Fruit fly (Drosophila melanogaster) whole organism, embryonic: Measurements from ENCODE around the gene CG15514.

Experiments
- ATbp ChIP-seq: fragments of 200-800 bp; sonication (Bioruptor generic); optimal IDR thresholded peaks from 2 replicates; lab custom pipeline; 2017; ENCODE audit warnings: missing biosample characterization, mild to moderate bottlenecking, missing genetic modification characterization, missing genetic modification reagents
- Aef1 ChIP-seq: fragments of 200-800 bp; sonication (Bioruptor generic); IDR thresholded peaks from 3 replicates; pipeline ENCODE4 v1.3.6; 2022; ENCODE audit warnings: missing biosample characterization, missing genetic modification characterization
- Asciz ChIP-seq: fragments of 200-800 bp; sonication (Bioruptor generic); optimal IDR thresholded peaks from 2 replicates; lab custom pipeline; 2017; ENCODE audit warnings: missing biosample characterization, mild to moderate bottlenecking, missing genetic modification characterization, missing genetic modification reagents
- BtbVII ChIP-seq: fragments of 200-800 bp; sonication (Bioruptor generic); optimal IDR thresholded peaks from 3 replicates; lab custom pipeline; 2017; ENCODE audit warnings: missing biosample characterization, mild to moderate bottlenecking, missing genetic modification characterization
- CG10565 ChIP-seq: fragments of 200-800 bp; sonication (Bioruptor generic); optimal IDR thresholded peaks from 3 replicates; lab custom pipeline; 2016; ENCODE audit warnings: missing biosample characterization, mild to moderate bottlenecking, missing genetic modification characterization
- CG10979 ChIP-seq: fragments of 200-800 bp; sonication (Bioruptor generic); optimal IDR thresholded peaks from 2 replicates; lab custom pipeline; 2018; ENCODE audit warnings: missing biosample characterization, mild to moderate bottlenecking, missing genetic modification characterization, moderate library complexity
- CG11398 ChIP-seq: fragments of 200-800 bp; sonication (Bioruptor generic); optimal IDR thresholded peaks from 2 replicates; lab custom pipeline; 2016; ENCODE audit warnings: missing biosample characterization, missing genetic modification characterization
- CG11560 ChIP-seq: fragments of 200-800 bp; sonication (Bioruptor generic); IDR thresholded peaks from 3 replicates; pipeline ENCODE4 v1.3.6; 2022; ENCODE audit warnings: missing biosample characterization, missing genetic modification characterization
- CG13123 ChIP-seq: fragments of 200-800 bp; sonication (Bioruptor generic); optimal IDR thresholded peaks from 2 replicates; lab custom pipeline; 2016; ENCODE audit warnings: missing biosample characterization, missing genetic modification characterization
- CG13287 ChIP-seq: fragments of 200-800 bp; sonication (Bioruptor generic); IDR thresholded peaks from 2 replicates; pipeline ENCODE4 v1.3.6; 2022; ENCODE audit warnings: missing biosample characterization, missing genetic modification characterization; ENCODE audit not compliant: partially characterized antibody
- CG14667 ChIP-seq: fragments of 200-800 bp; sonication (Bioruptor generic); IDR thresholded peaks from 2 replicates; pipeline ENCODE4 v1.3.6; 2022; ENCODE audit warnings: missing biosample characterization, missing genetic modification characterization
- CG15269 ChIP-seq: fragments of 200-800 bp; sonication (Bioruptor generic); optimal IDR thresholded peaks from 2 replicates; lab custom pipeline; 2018; ENCODE audit warnings: missing biosample characterization, mild to moderate bottlenecking, missing genetic modification characterization, moderate library complexity
- CG1529 ChIP-seq: fragments of 200-800 bp; sonication (Bioruptor generic); optimal IDR thresholded peaks from 3 replicates; lab custom pipeline; 2018; ENCODE audit warnings: missing biosample characterization, missing genetic modification characterization
- CG16813 ChIP-seq: fragments of 200-800 bp; sonication (Bioruptor generic); IDR thresholded peaks from 3 replicates; pipeline ENCODE4 v1.3.6; 2022; ENCODE audit warnings: missing biosample characterization, missing genetic modification characterization; ENCODE audit not compliant: partially characterized antibody
- CG17829 ChIP-seq: fragments of 200-800 bp; optimal IDR thresholded peaks from 2 replicates; lab custom pipeline; 2019; ENCODE audit warnings: missing biosample characterization, mild to moderate bottlenecking, missing genetic modification characterization, moderate library complexity
- CG17912 ChIP-seq: fragments of 200-800 bp; sonication (Bioruptor generic); optimal IDR thresholded peaks from 2 replicates; lab custom pipeline; 2018; ENCODE audit warnings: missing biosample characterization, mild to moderate bottlenecking, missing genetic modification characterization
- CG2678 ChIP-seq: fragments of 200-800 bp; sonication (Bioruptor generic); optimal IDR thresholded peaks from 3 replicates; lab custom pipeline; 2019; ENCODE audit warnings: missing biosample characterization, mild to moderate bottlenecking, missing genetic modification characterization, moderate library complexity
- CG7556 ChIP-seq: fragments of 200-800 bp; sonication (Bioruptor generic); optimal IDR thresholded peaks from 2 replicates; lab custom pipeline; 2017; ENCODE audit warnings: missing biosample characterization, mild to moderate bottlenecking, missing genetic modification characterization
- CG8089 ChIP-seq: fragments of 200-800 bp; sonication (Bioruptor generic); optimal IDR thresholded peaks from 3 replicates; lab custom pipeline; 2016; ENCODE audit warnings: missing biosample characterization, missing genetic modification characterization
- CG8290 ChIP-seq, 3 experiments: fragments of 200-800 bp; sonication (Bioruptor generic); optimal IDR thresholded peaks; 2 replicates each; lab custom pipeline; 2016 to 2019; ENCODE audit warnings: missing biosample characterization in 3 of 3, missing genetic modification characterization in 3 of 3, mild to moderate bottlenecking in 2 of 3, moderate library complexity in 1 of 3
- Dek ChIP-seq: fragments of 200-800 bp; sonication (Bioruptor generic); optimal IDR thresholded peaks from 3 replicates; lab custom pipeline; 2019; ENCODE audit warnings: missing biosample characterization, mild to moderate bottlenecking, missing genetic modification characterization, moderate library complexity
- Dref ChIP-seq: fragments of 200-800 bp; sonication (Bioruptor generic); IDR thresholded peaks from 2 replicates; pipeline ENCODE4 v1.3.6; 2022; ENCODE audit warnings: missing biosample characterization, missing genetic modification characterization
- E2f1 ChIP-seq: fragments of 200-800 bp; sonication (Bioruptor generic); IDR thresholded peaks from 2 replicates; pipeline ENCODE4 v1.3.6; 2022; ENCODE audit warnings: missing biosample characterization, missing genetic modification characterization
- Eip74EF ChIP-seq, 2 experiments: fragments of 200-800 bp in 1 of 2; fragments of >200 bp in 1 of 2; sonication (Bioruptor generic) in 1 of 2; optimal IDR thresholded peaks; 2 replicates each; lab custom pipeline; 2017 to 2019; ENCODE audit warnings: missing biosample characterization in 2 of 2, missing genetic modification characterization in 2 of 2, mild to moderate bottlenecking in 1 of 2, moderate library complexity in 1 of 2
- GATAe ChIP-seq: fragments of 200-800 bp; sonication (Bioruptor generic); conservative IDR thresholded peaks from 2 replicates; pipeline ENCODE4 v1.3.6; 2022; ENCODE audit warnings: missing biosample characterization, missing genetic modification characterization
- Gsc ChIP-seq: fragments of 200-800 bp; sonication (Bioruptor generic); IDR thresholded peaks from 2 replicates; pipeline ENCODE4 v1.3.6; 2022; ENCODE audit warnings: missing biosample characterization, missing genetic modification characterization
- Gug ChIP-seq: fragments of 200-800 bp; sonication (Bioruptor generic); IDR thresholded peaks from 4 replicates; pipeline ENCODE4 v1.3.6; 2022; ENCODE audit warnings: missing biosample characterization, missing genetic modification characterization
- H15 ChIP-seq: fragments of 200-800 bp; sonication (Bioruptor generic); IDR thresholded peaks from 3 replicates; pipeline ENCODE4 v1.3.6; 2022; ENCODE audit warnings: missing biosample characterization, missing genetic modification characterization
- Hey ChIP-seq: fragments of 200-800 bp; sonication (Bioruptor generic); optimal IDR thresholded peaks from 3 replicates; lab custom pipeline; 2018; ENCODE audit warnings: missing biosample characterization, mild to moderate bottlenecking, missing genetic modification characterization
- Mad ChIP-seq: fragments of 200-800 bp; sonication (Bioruptor generic); optimal IDR thresholded peaks from 2 replicates; lab custom pipeline; 2016; ENCODE audit warnings: missing biosample characterization, missing genetic modification characterization
- Max ChIP-seq: fragments of 200-800 bp; sonication (Bioruptor generic); optimal IDR thresholded peaks from 2 replicates; lab custom pipeline; 2016; ENCODE audit warnings: missing biosample characterization, mild to moderate bottlenecking, missing genetic modification characterization
- NK7.1 ChIP-seq: fragments of 200-800 bp; sonication (Bioruptor generic); optimal IDR thresholded peaks from 3 replicates; lab custom pipeline; 2016; ENCODE audit warnings: missing biosample characterization, missing genetic modification characterization
- Opbp ChIP-seq: fragments of 200-800 bp; sonication (Bioruptor generic); IDR thresholded peaks from 3 replicates; pipeline ENCODE4 v1.3.6; 2022; ENCODE audit warnings: missing biosample characterization, missing genetic modification characterization; ENCODE audit not compliant: partially characterized antibody
- Six4 ChIP-seq: fragments of 200-800 bp; sonication (Bioruptor generic); optimal IDR thresholded peaks from 2 replicates; lab custom pipeline; 2016; ENCODE audit warnings: missing biosample characterization, missing genetic modification characterization
- Trl ChIP-seq, 3 experiments: fragments of >200 bp in 2 of 3; fragments of 200-800 bp in 1 of 3; sonication (Bioruptor generic) in 1 of 3; optimal IDR thresholded peaks; 2 replicates in 1 of 3; 3 replicates in 2 of 3; lab custom pipeline; 2016 to 2017; ENCODE audit warnings: missing biosample characterization in 1 of 3, missing genetic modification characterization in 1 of 3
- bigmax ChIP-seq: fragments of 200-800 bp; sonication (Bioruptor generic); optimal IDR thresholded peaks from 2 replicates; lab custom pipeline; 2018; ENCODE audit warnings: missing biosample characterization, mild to moderate bottlenecking, missing genetic modification characterization
- croc ChIP-seq: fragments of 200-800 bp; sonication (Bioruptor generic); conservative IDR thresholded peaks from 3 replicates; pipeline ENCODE4 v1.3.6; 2022; ENCODE audit warnings: missing biosample characterization, missing genetic modification characterization
- dpn ChIP-seq, 2 experiments: fragments of 200-800 bp; sonication (Bioruptor generic); optimal IDR thresholded peaks; 3 replicates each; lab custom pipeline; 2016; ENCODE audit warnings: missing biosample characterization in 2 of 2, missing genetic modification characterization in 2 of 2
- exex ChIP-seq: fragments of 200-800 bp; sonication (Bioruptor generic); optimal IDR thresholded peaks from 4 replicates; lab custom pipeline; 2018; ENCODE audit warnings: missing biosample characterization, mild to moderate bottlenecking, missing genetic modification characterization, moderate library complexity
- fd102C ChIP-seq: fragments of 200-800 bp; sonication (Bioruptor generic); optimal IDR thresholded peaks from 2 replicates; lab custom pipeline; 2018; ENCODE audit warnings: missing biosample characterization, mild to moderate bottlenecking, missing genetic modification characterization, moderate library complexity
- fu2 ChIP-seq: fragments of 200-800 bp; sonication (Bioruptor generic); optimal IDR thresholded peaks from 2 replicates; lab custom pipeline; 2016; ENCODE audit warnings: missing biosample characterization, missing genetic modification characterization
- gt ChIP-seq: fragments of 200-800 bp; sonication (Bioruptor generic); IDR thresholded peaks from 2 replicates; pipeline ENCODE4 v1.3.6; 2022; ENCODE audit warnings: missing biosample characterization, missing genetic modification characterization
- lab ChIP-seq: fragments of 200-800 bp; sonication (Bioruptor generic); optimal IDR thresholded peaks from 3 replicates; lab custom pipeline; 2017; ENCODE audit warnings: missing biosample characterization, missing genetic modification characterization, mild to moderate bottlenecking, moderate library complexity, missing genetic modification reagents
- p53 ChIP-seq: fragments of 200-800 bp; sonication (Bioruptor generic); optimal IDR thresholded peaks from 2 replicates; lab custom pipeline; 2016; ENCODE audit warnings: missing biosample characterization, missing genetic modification characterization
- pan ChIP-seq, 4 experiments: fragments of >200 bp in 3 of 4; fragments of 200-800 bp in 1 of 4; sonication (Bioruptor generic) in 1 of 4; optimal IDR thresholded peaks in 3 of 4; IDR thresholded peaks in 1 of 4; 2 replicates each; pipeline versions ENCODE4 v1.3.6 to Lab custom; 2017 to 2022; ENCODE audit warnings: missing biosample characterization in 2 of 4, missing genetic modification characterization in 2 of 4, mixed read lengths in 1 of 4
- pho ChIP-seq: fragments of 200-800 bp; sonication (Bioruptor generic); optimal IDR thresholded peaks from 2 replicates; lab custom pipeline; 2016; ENCODE audit warnings: missing biosample characterization, missing genetic modification characterization
- pros ChIP-seq: fragments of 200-800 bp; sonication (Bioruptor generic); optimal IDR thresholded peaks from 3 replicates; lab custom pipeline; 2019; ENCODE audit warnings: missing biosample characterization, mild to moderate bottlenecking, missing genetic modification characterization, moderate library complexity
- scrt ChIP-seq: fragments of 200-800 bp; sonication (Bioruptor generic); optimal IDR thresholded peaks from 2 replicates; lab custom pipeline; 2018; ENCODE audit warnings: missing biosample characterization, mild to moderate bottlenecking, missing genetic modification characterization, moderate library complexity
- sob ChIP-seq: fragments of 200-800 bp; sonication (Bioruptor generic); IDR thresholded peaks from 2 replicates; pipeline ENCODE4 v1.3.6; 2022; ENCODE audit warnings: missing biosample characterization, missing genetic modification characterization

The CG15514 gene

DNA sequence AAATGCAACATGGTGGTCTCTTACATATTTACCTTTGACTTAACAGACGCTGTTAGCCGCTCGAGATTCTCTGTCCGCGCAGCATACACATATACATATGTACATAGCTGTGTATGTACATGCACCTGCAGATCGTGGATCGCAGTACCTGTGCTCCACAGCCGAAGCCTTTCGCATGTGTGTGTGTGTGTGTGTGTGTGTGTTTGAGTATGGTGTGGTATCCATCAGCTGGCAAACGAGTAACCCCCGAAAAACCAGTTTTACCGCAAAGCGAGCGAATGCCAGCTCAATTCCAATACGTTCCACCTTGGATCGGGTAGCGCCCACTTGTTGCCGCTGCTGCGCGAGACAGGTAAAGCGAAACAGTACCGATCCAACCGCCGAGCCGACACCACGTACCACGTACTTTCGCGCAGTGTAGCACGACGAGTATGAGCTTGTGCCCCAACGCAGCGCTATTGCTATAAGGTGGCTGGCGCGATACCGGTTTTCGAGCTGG, 20.0 kb downstream of the CG15514 start, which contains the start of gene Cad99C (continued):
- TF ChIP-seq CG13287, result peak; percentile 21; the same call in 1 of the 2 replicates
- TF ChIP-seq CG16813 (GFP tag; lab: Robert Waterston, UW), result no peak
- TF ChIP-seq Gsc (GFP tag; lab: Robert Waterston, UW), result no peak
- no peak for TF ChIP-seq scrt (GFP tag; lab: Kevin White, UChicago)
- no peak for TF ChIP-seq pho
- no peak for TF ChIP-seq fd102C (GFP tag; lab: Kevin White, UChicago)
- no peak for TF ChIP-seq bigmax
- TF ChIP-seq pros (GFP tag; lab: Kevin White, UChicago), result peak; percentile 62
- TF ChIP-seq BtbVII, result no peak
- TF ChIP-seq Mad (GFP tag; lab: Kevin White, UChicago), result no peak
- no peak for TF ChIP-seq gt (GFP tag; lab: Robert Waterston, UW)
- no peak for TF ChIP-seq Asciz (GFP tag; lab: Kevin White, UChicago)
- TF ChIP-seq exex (tag; lab: Kevin White, UChicago), result no peak
- TF ChIP-seq croc, result no peak
- TF ChIP-seq dpn (GFP tag; optimal IDR thresholded peaks at IDR 0.05; lab: Kevin White, UChicago), result no peak
- no peak for TF ChIP-seq CG7556 (GFP tag; lab: Kevin White, UChicago)
- TF ChIP-seq pan (optimal IDR thresholded peaks at IDR 0.05; lab: Kevin White, UChicago), result no peak
- peak in 1 of 2 experiments; percentile 32 for TF ChIP-seq pan (GFP tag; optimal IDR thresholded peaks at IDR 0.05 in 1 of 2, IDR thresholded peaks at IDR 0.05 in 1 of 2)
- TF ChIP-seq CG8290 (GFP tag; optimal IDR thresholded peaks at IDR 0.05; lab: Kevin White, UChicago), result no peak
- TF ChIP-seq CG8290 (tag; optimal IDR thresholded peaks at IDR 0.05; lab: Kevin White, UChicago), result no peak
- TF ChIP-seq CG1529 (GFP tag; lab: Kevin White, UChicago), result no peak
- TF ChIP-seq Aef1, result no peak
- TF ChIP-seq CG10979 (tag; lab: Kevin White, UChicago), result no peak
- no peak for TF ChIP-seq NK7.1 (GFP tag; lab: Kevin White, UChicago)
- TF ChIP-seq CG2678 (tag; lab: Kevin White, UChicago), result no peak
- no peak for TF ChIP-seq Dek (tag; lab: Kevin White, UChicago)
- no peak for TF ChIP-seq CG8089 (GFP tag; lab: Kevin White, UChicago)
- TF ChIP-seq Trl (optimal IDR thresholded peaks at IDR 0.05; lab: Kevin White, UChicago), result no peak
- TF ChIP-seq Trl (GFP tag; optimal IDR thresholded peaks at IDR 0.05; lab: Kevin White, UChicago), result peak; percentile 28
- no peak for TF ChIP-seq E2f1 (GFP tag; lab: Robert Waterston, UW)
- no peak for TF ChIP-seq Max (GFP tag; lab: Kevin White, UChicago)
- TF ChIP-seq CG10565 (GFP tag; lab: Kevin White, UChicago), result no peak
- no peak for TF ChIP-seq Six4
- TF ChIP-seq CG11398, result no peak
- no peak for TF ChIP-seq ATbp (GFP tag; lab: Kevin White, UChicago)
- TF ChIP-seq H15 (GFP tag; lab: Robert Waterston, UW), result no peak
- TF ChIP-seq Eip74EF (GFP tag; optimal IDR thresholded peaks at IDR 0.05; lab: Kevin White, UChicago), result no peak
- peak; percentile 60 for TF ChIP-seq p53 (GFP tag; lab: Kevin White, UChicago)
- TF ChIP-seq Hey (tag; lab: Kevin White, UChicago), result no peak
- no peak for TF ChIP-seq CG15269 (tag; lab: Kevin White, UChicago)
- no peak for TF ChIP-seq CG17912
- TF ChIP-seq GATAe (GFP tag; lab: Robert Waterston, UW), result no peak
- no peak for TF ChIP-seq CG11560 (tag; lab: Robert Waterston, UW)
- no peak for TF ChIP-seq fu2 (GFP tag; lab: Kevin White, UChicago)
- no peak for TF ChIP-seq CG13123
- TF ChIP-seq CG17829 (tag; lab: Kevin White, UChicago), result peak; percentile 14
- TF ChIP-seq Opbp, result peak; percentile 57; the same call in 2 of the 3 replicates
- TF ChIP-seq Gug, result no peak
- peak; percentile 31 for TF ChIP-seq lab (GFP tag; lab: Kevin White, UChicago)
- TF ChIP-seq Dref (GFP tag; lab: Robert Waterston, UW), result no peak
- TF ChIP-seq CG14667 (GFP tag; lab: Robert Waterston, UW), result no peak
- peak; percentile 36; the same call in 1 of the 2 replicates for TF ChIP-seq sob (GFP tag; lab: Robert Waterston, UW)
